Fruit fly (Drosophila melanogaster): ENCODE data around the gene Pdk1.
A peak's percentile ranks its signal among the peaks of the same experiment; 100 is the strongest.

DNA sequence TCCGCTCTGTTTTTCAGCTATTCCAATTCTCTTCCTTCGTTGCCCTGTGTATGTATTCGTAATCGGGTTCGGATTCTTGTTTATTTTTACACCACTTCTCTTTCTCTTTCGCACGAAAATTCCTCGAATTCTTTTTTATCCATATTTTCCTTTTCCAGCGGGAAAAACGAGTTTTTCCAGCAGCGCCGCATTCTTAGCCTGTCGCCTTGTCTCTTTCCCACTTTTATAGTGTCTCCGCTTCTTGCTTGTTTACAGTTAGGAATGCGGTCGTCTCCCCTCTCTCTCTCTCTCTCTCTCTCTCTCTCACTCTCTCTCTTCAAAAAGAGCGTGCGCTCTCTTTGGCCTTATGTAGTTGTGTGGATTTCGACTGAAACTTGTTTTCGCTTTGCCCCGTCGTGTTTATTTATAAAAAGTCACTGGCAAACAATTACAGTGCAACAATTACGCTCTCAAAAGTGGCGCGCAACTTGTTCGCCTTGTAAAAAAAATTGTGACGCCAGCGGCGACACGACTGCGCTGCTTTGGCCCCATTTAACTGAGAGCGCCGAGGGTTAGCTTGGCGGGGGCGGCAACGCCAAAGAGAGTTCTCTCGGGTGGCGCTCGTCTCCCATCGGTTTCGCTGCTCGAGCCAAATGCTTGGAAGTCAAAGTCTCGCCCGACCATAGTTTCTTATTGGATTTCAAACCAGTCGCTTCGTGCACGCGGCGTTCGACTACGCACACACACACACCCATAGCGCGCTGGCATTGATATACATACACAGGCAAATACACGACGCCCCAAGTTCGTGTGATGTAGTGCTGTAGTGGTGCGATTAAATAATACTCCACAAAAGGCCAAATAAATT is 2.1 kb downstream of the Pdk1 start:
- no peak for TF ChIP-seq ey (GFP tag; optimal IDR thresholded peaks at IDR 0.05)
- TF ChIP-seq psq (GFP tag; optimal IDR thresholded peaks at IDR 0.05) = peak; percentile 97
- no peak for TF ChIP-seq dmrt93B (GFP tag; optimal IDR thresholded peaks at IDR 0.05)
- TF ChIP-seq rgr (GFP tag; optimal IDR thresholded peaks at IDR 0.05) = peak; percentile 19
- TF ChIP-seq usp (GFP tag; optimal IDR thresholded peaks at IDR 0.05) = no peak
- no peak for TF ChIP-seq pan (optimal IDR thresholded peaks at IDR 0.05)
- TF ChIP-seq Hr78 (GFP tag; optimal IDR thresholded peaks at IDR 0.05) = no peak
- no peak for TF ChIP-seq Myc (optimal IDR thresholded peaks at IDR 0.05)
- no peak for TF ChIP-seq Dfd (GFP tag; optimal IDR thresholded peaks at IDR 0.05)
- TF ChIP-seq dl (GFP tag; optimal IDR thresholded peaks at IDR 0.05; ENCODE audit: insufficient read depth in 1 of 2, partially characterized antibody in 2 of 2) = peak; percentile 57 to 78
- TF ChIP-seq tai (GFP tag; optimal IDR thresholded peaks at IDR 0.05) = peak; percentile 30
- peak; percentile 10 to 62 for TF ChIP-seq foxo (GFP tag; optimal IDR thresholded peaks at IDR 0.05)
- peak; percentile 65 for TF ChIP-seq h (GFP tag; optimal IDR thresholded peaks at IDR 0.05)
- TF ChIP-seq CG9705 (GFP tag; optimal IDR thresholded peaks at IDR 0.05) = no peak

Data from whole organism, wandering third instar larva.